Fruit fly (Drosophila melanogaster): Measurements from ENCODE around the gene Hers.

Hers gene

DNA sequence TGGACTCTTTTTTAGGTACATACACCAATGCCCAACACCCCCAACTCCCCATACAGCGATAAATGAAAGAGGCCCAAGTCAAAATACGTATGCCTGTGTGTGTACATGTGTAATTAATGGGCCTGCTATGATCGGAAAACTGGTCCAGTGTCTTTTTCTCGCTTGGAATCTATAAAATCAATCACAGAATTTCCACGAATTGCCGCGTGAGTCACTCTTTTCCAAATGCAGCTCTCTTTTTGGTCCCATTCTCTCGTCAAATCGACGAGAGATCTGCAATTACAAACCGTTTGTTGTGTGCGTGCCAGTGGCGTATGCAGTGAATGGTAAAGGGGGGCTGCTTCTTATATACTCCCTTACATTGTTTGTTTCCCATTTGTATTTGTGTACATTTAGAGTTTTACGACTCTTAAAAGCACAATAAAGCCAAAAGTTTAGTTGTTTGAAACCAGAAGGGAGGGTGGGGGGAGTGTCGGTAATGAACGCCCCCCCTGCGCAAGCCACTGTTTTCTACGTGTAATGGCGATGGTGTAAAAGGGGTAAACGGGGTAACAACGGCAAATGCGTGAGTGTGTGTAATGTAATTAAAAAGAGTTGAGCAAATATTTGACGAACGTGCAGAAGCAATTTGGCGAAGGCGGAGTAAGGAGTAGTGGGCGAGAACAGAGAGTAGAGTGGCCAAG, 19.1 kb upstream of the Hers start (continued):
- TF ChIP-seq run (tag; optimal IDR thresholded peaks at IDR 0.05) = peak; percentile 84
- TF ChIP-seq ase (GFP tag; IDR thresholded peaks at IDR 0.05) = peak; percentile 91
- TF ChIP-seq Sry-δ (GFP tag; optimal IDR thresholded peaks at IDR 0.05) = peak; percentile 60
- TF ChIP-seq az2 (GFP tag; optimal IDR thresholded peaks at IDR 0.05) = peak; percentile 94
- TF ChIP-seq Bgb (GFP tag; IDR thresholded peaks at IDR 0.05; ENCODE audit: partially characterized antibody) = no peak
- TF ChIP-seq bsh (GFP tag; optimal IDR thresholded peaks at IDR 0.05) = peak; percentile 74 to 95
- no peak for TF ChIP-seq Hr39 (optimal IDR thresholded peaks at IDR 0.05)
- peak; percentile 56 for TF ChIP-seq fd102C (GFP tag; optimal IDR thresholded peaks at IDR 0.05)
- TF ChIP-seq Fer1 (GFP tag; optimal IDR thresholded peaks at IDR 0.05) = peak; percentile 94
- TF ChIP-seq dm (GFP tag; optimal IDR thresholded peaks at IDR 0.05) = peak; percentile 87
- TF ChIP-seq gsb (GFP tag; IDR thresholded peaks at IDR 0.05) = peak; percentile 93
- peak; percentile 86 for TF ChIP-seq CG13624 (GFP tag; optimal IDR thresholded peaks at IDR 0.05)
- TF ChIP-seq Xbp1 (GFP tag; optimal IDR thresholded peaks at IDR 0.05) = peak; percentile 95
- TF ChIP-seq aop (GFP tag; IDR thresholded peaks at IDR 0.05) = peak; percentile 85
- TF ChIP-seq CG30020 (tag; optimal IDR thresholded peaks at IDR 0.05) = peak; percentile 62
- peak; percentile 90 for TF ChIP-seq CG7372 (GFP tag; IDR thresholded peaks at IDR 0.05)
- peak; percentile 78 for TF ChIP-seq Nf-YB (GFP tag; optimal IDR thresholded peaks at IDR 0.05)
- TF ChIP-seq sisA (GFP tag; IDR thresholded peaks at IDR 0.05) = peak; percentile 97
- TF ChIP-seq CG8281 (tag; optimal IDR thresholded peaks at IDR 0.05) = peak; percentile 83
- peak in 1 of 2 experiments; percentile 74 for TF ChIP-seq Hr78 (GFP tag; optimal IDR thresholded peaks at IDR 0.05)
- TF ChIP-seq abd-A (tag; optimal IDR thresholded peaks at IDR 0.05) = peak; percentile 87
- peak; percentile 90 for TF ChIP-seq NC2β (GFP tag; optimal IDR thresholded peaks at IDR 0.05)
- TF ChIP-seq wor (GFP tag; IDR thresholded peaks at IDR 0.05) = peak; percentile 91
- TF ChIP-seq Mes4 (GFP tag; optimal IDR thresholded peaks at IDR 0.05) = peak; percentile 93
- peak; percentile 93 for TF ChIP-seq CG4820 (GFP tag; optimal IDR thresholded peaks at IDR 0.05)
- TF ChIP-seq sima (GFP tag; optimal IDR thresholded peaks at IDR 0.05) = peak; percentile 85
- TF ChIP-seq fu2 (GFP tag; optimal IDR thresholded peaks at IDR 0.05) = peak; percentile 92
- peak; percentile 33 for TF ChIP-seq Hmx (GFP tag; optimal IDR thresholded peaks at IDR 0.05)
- TF ChIP-seq ranshi (GFP tag; IDR thresholded peaks at IDR 0.05) = peak; percentile 93
- TF ChIP-seq CG11560 (tag; IDR thresholded peaks at IDR 0.05) = peak; percentile 86
- TF ChIP-seq CG8290 (GFP tag; optimal IDR thresholded peaks at IDR 0.05) = peak; percentile 87
- TF ChIP-seq CG8290 (tag; optimal IDR thresholded peaks at IDR 0.05) = peak; percentile 79 to 97
- TF ChIP-seq Elba2 (GFP tag; optimal IDR thresholded peaks at IDR 0.05) = peak; percentile 48
- peak; percentile 71 for TF ChIP-seq emc (GFP tag; optimal IDR thresholded peaks at IDR 0.05)
- TF ChIP-seq CG14710 (tag; optimal IDR thresholded peaks at IDR 0.05) = peak; percentile 90
- TF ChIP-seq CG2129 (GFP tag; IDR thresholded peaks at IDR 0.05; ENCODE audit: partially characterized antibody) = no peak
- peak; percentile 91 for TF ChIP-seq CG12942 (GFP tag; optimal IDR thresholded peaks at IDR 0.05)
- TF ChIP-seq bowl (GFP tag; IDR thresholded peaks at IDR 0.05) = peak; percentile 85
- peak; percentile 87 for TF ChIP-seq trh (GFP tag; optimal IDR thresholded peaks at IDR 0.05)
- TF ChIP-seq disco-r (GFP tag; optimal IDR thresholded peaks at IDR 0.05) = peak; percentile 92
- TF ChIP-seq Ets65A (GFP tag) = peak; percentile 99
- peak; percentile 93 for TF ChIP-seq lilli (GFP tag; optimal IDR thresholded peaks at IDR 0.05)
- TF ChIP-seq CG12236 (GFP tag; optimal IDR thresholded peaks at IDR 0.05) = peak; percentile 88
- peak; percentile 92; the same call in 2 of the 3 replicates for TF ChIP-seq so (GFP tag; IDR thresholded peaks at IDR 0.05)
- peak; percentile 95 for TF ChIP-seq Ssrp (tag; optimal IDR thresholded peaks at IDR 0.05)
- TF ChIP-seq CG7928 (GFP tag; optimal IDR thresholded peaks at IDR 0.05) = peak; percentile 47
- no peak for TF ChIP-seq sc (optimal IDR thresholded peaks at IDR 0.05)
- TF ChIP-seq sc (GFP tag; optimal IDR thresholded peaks at IDR 0.05) = peak; percentile 84
- TF ChIP-seq CG10147 (GFP tag; optimal IDR thresholded peaks at IDR 0.05) = peak; percentile 80
- peak; percentile 97 for TF ChIP-seq CG14441 (GFP tag; IDR thresholded peaks at IDR 0.05)
- peak; percentile 87 for TF ChIP-seq CG4328 (GFP tag; optimal IDR thresholded peaks at IDR 0.05)
